Worm (Caenorhabditis elegans) whole organism, young adult: Measurements from ENCODE around the gene M117.1.
A peak's percentile ranks its signal among the peaks of the same experiment; 100 is the strongest.

Source experiments
- B0261.1 ChIP-seq: sonication (generic microtip); optimal IDR thresholded peaks from 2 replicates; lab custom pipeline; 2016; ENCODE audit warnings: mild to moderate bottlenecking, missing genetic modification characterization, moderate library complexity, missing compliant biosample characterization
- D2030.7 ChIP-seq: fragments of 200-800 bp; sonication (Bioruptor generic); IDR thresholded peaks from 2 replicates; pipeline ENCODE4 v1.3.6; 2022; ENCODE audit warnings: missing genetic modification reagents, missing genetic modification characterization, missing compliant biosample characterization
- F52B5.7 ChIP-seq: sonication (generic microtip); optimal IDR thresholded peaks from 2 replicates; lab custom pipeline; 2016; ENCODE audit warnings: mild to moderate bottlenecking, missing genetic modification characterization, missing compliant biosample characterization
- F57A8.1 ChIP-seq: fragments of 200-800 bp; sonication (Bioruptor generic); optimal IDR thresholded peaks from 2 replicates; lab custom pipeline; 2018; ENCODE audit warnings: mild to moderate bottlenecking, missing genetic modification characterization, moderate library complexity, missing compliant biosample characterization
- F57C9.4 ChIP-seq: sonication (generic microtip); optimal IDR thresholded peaks from 2 replicates; lab custom pipeline; 2017; ENCODE audit warnings: mild to moderate bottlenecking, missing genetic modification characterization, missing compliant biosample characterization
- K12H6.12 ChIP-seq: fragments of 200-800 bp; sonication (Bioruptor generic); optimal IDR thresholded peaks from 2 replicates; lab custom pipeline; 2018; ENCODE audit warnings: mild to moderate bottlenecking, missing genetic modification characterization, missing compliant biosample characterization
- Y53F4B.3 ChIP-seq: fragments of 200-800 bp; sonication (Bioruptor generic); IDR thresholded peaks from 2 replicates; pipeline ENCODE4 v1.3.6; 2022; ENCODE audit warnings: missing genetic modification reagents, missing genetic modification characterization, missing compliant biosample characterization
- Y53G8AR.9 ChIP-seq: fragments of 200-800 bp; sonication (Bioruptor generic); conservative IDR thresholded peaks from 2 replicates; pipeline ENCODE4 v1.3.6; 2022; ENCODE audit warnings: missing genetic modification reagents, missing genetic modification characterization, missing compliant biosample characterization
- Y56A3A.18 ChIP-seq: fragments of 200-800 bp; sonication (Bioruptor generic); IDR thresholded peaks from 2 replicates; pipeline ENCODE4 v1.3.6; 2022; ENCODE audit warnings: missing genetic modification reagents, missing genetic modification characterization, missing compliant biosample characterization
- Y67H2A.10 ChIP-seq: fragments of 200-800 bp; sonication (Bioruptor generic); conservative IDR thresholded peaks from 2 replicates; pipeline ENCODE4 v1.3.6; 2022; ENCODE audit warnings: missing genetic modification reagents, missing genetic modification characterization, missing compliant biosample characterization
- ama-1 ChIP-seq, 3 experiments: fragments of 150-350 bp in 1 of 3; sonication (generic microtip) in 2 of 3; optimal IDR thresholded peaks; 2 replicates each; lab custom pipeline; 2014 to 2018; ENCODE audit warnings: missing biosample characterization in 2 of 3, missing genetic modification characterization in 2 of 3, missing genetic modification reagents in 2 of 3
- aptf-2 ChIP-seq: fragments of 200-800 bp; sonication (Bioruptor generic); conservative IDR thresholded peaks from 2 replicates; pipeline ENCODE4 v1.3.6; 2022; ENCODE audit warnings: missing genetic modification reagents, missing genetic modification characterization, missing compliant biosample characterization
- aptf-3 ChIP-seq: fragments of 200-800 bp; sonication (Bioruptor generic); IDR thresholded peaks from 2 replicates; pipeline ENCODE4 v1.3.6; 2022; ENCODE audit warnings: missing genetic modification characterization, missing compliant biosample characterization
- attf-5 ChIP-seq: fragments of 200-800 bp; sonication (Bioruptor generic); optimal IDR thresholded peaks from 2 replicates; lab custom pipeline; 2018; ENCODE audit warnings: mild to moderate bottlenecking, missing genetic modification characterization, missing compliant biosample characterization
- bed-1 ChIP-seq: fragments of 200-800 bp; sonication (Bioruptor generic); IDR thresholded peaks from 2 replicates; pipeline ENCODE4 v1.3.6; 2022; ENCODE audit warnings: missing genetic modification reagents, missing genetic modification characterization, missing compliant biosample characterization
- cebp-1 ChIP-seq, 2 experiments: fragments of 200-800 bp in 1 of 2; sonication (Bioruptor generic) in 1 of 2; sonication (generic microtip) in 1 of 2; IDR thresholded peaks in 1 of 2; optimal IDR thresholded peaks in 1 of 2; 2 replicates each; pipeline versions ENCODE4 v1.3.6 to Lab custom; 2017 to 2022; ENCODE audit warnings: missing compliant biosample characterization in 2 of 2, missing genetic modification characterization in 2 of 2, mild to moderate bottlenecking in 1 of 2, missing genetic modification reagents in 1 of 2, moderate library complexity in 1 of 2
- ceh-79 ChIP-seq: sonication (generic microtip); optimal IDR thresholded peaks from 2 replicates; lab custom pipeline; 2017; ENCODE audit warnings: mild to moderate bottlenecking, missing genetic modification characterization, missing compliant biosample characterization
- dox-1 ChIP-seq: fragments of 200-800 bp; sonication (Bioruptor generic); IDR thresholded peaks from 2 replicates; pipeline ENCODE4 v1.3.6; 2022; ENCODE audit warnings: missing genetic modification reagents, missing genetic modification characterization, missing compliant biosample characterization
- egrh-3 ChIP-seq: fragments of 200-800 bp; sonication (Bioruptor generic); IDR thresholded peaks from 2 replicates; pipeline ENCODE4 v1.3.6; 2022; ENCODE audit warnings: missing genetic modification reagents, missing genetic modification characterization, missing compliant biosample characterization
- ets-4 ChIP-seq: fragments of 200-800 bp; sonication (Bioruptor generic); optimal IDR thresholded peaks from 2 replicates; lab custom pipeline; 2018; ENCODE audit warnings: mild to moderate bottlenecking, missing genetic modification characterization, missing compliant biosample characterization
- him-1 ChIP-seq: sonication (generic microtip); optimal IDR thresholded peaks from 2 replicates; lab custom pipeline; 2016; ENCODE audit warnings: missing genotype, missing genetic modification reagents, missing genetic modification characterization, missing compliant biosample characterization
- hlh-26 ChIP-seq: fragments of 200-800 bp; sonication (Bioruptor generic); conservative IDR thresholded peaks from 2 replicates; pipeline ENCODE4 v1.3.6; 2022; ENCODE audit warnings: missing genetic modification reagents, missing genetic modification characterization, missing compliant biosample characterization
- lag-1 ChIP-seq: fragments of 200-800 bp; sonication (Bioruptor generic); IDR thresholded peaks from 2 replicates; pipeline ENCODE4 v1.3.6; 2022; ENCODE audit warnings: missing genetic modification reagents, missing genetic modification characterization, missing compliant biosample characterization
- lin-26 ChIP-seq: fragments of 200-800 bp; sonication (Bioruptor generic); IDR thresholded peaks from 2 replicates; pipeline ENCODE4 v1.3.6; 2022; ENCODE audit warnings: missing genetic modification reagents, missing genetic modification characterization, missing compliant biosample characterization
- lir-1 ChIP-seq: fragments of 200-800 bp; sonication (Bioruptor generic); conservative IDR thresholded peaks from 2 replicates; pipeline ENCODE4 v1.3.6; 2022; ENCODE audit warnings: missing genetic modification reagents, missing genetic modification characterization, missing compliant biosample characterization
- lsl-1 ChIP-seq: fragments of 200-800 bp; sonication (Bioruptor generic); optimal IDR thresholded peaks from 2 replicates; lab custom pipeline; 2018; ENCODE audit warnings: mild to moderate bottlenecking, missing genetic modification characterization, moderate library complexity, missing compliant biosample characterization
- madf-6 ChIP-seq: fragments of 200-800 bp; sonication (Bioruptor generic); IDR thresholded peaks from 2 replicates; pipeline ENCODE4 v1.3.6; 2022; ENCODE audit warnings: missing genetic modification reagents, missing genetic modification characterization, missing compliant biosample characterization
- mel-28 ChIP-seq: sonication (generic microtip); optimal IDR thresholded peaks from 2 replicates; lab custom pipeline; 2016; ENCODE audit warnings: borderline replicate concordance, mild to moderate bottlenecking, missing genetic modification characterization, missing compliant biosample characterization
- nfya-2 ChIP-seq: fragments of 200-800 bp; sonication (Bioruptor generic); IDR thresholded peaks from 2 replicates; pipeline ENCODE4 v1.3.6; 2022; ENCODE audit warnings: missing genetic modification reagents, missing genetic modification characterization, missing compliant biosample characterization
- nhr-120 ChIP-seq: fragments of 200-800 bp; sonication (Bioruptor generic); IDR thresholded peaks from 2 replicates; pipeline ENCODE4 v1.3.6; 2022; ENCODE audit warnings: missing genetic modification characterization, missing compliant biosample characterization
- nhr-90 ChIP-seq: sonication (generic microtip); optimal IDR thresholded peaks from 2 replicates; lab custom pipeline; 2016; ENCODE audit warnings: missing genotype, mild to moderate bottlenecking, missing genetic modification characterization, missing compliant biosample characterization
- pbrm-1 ChIP-seq: fragments of 200-800 bp; sonication (Bioruptor generic); IDR thresholded peaks from 2 replicates; pipeline ENCODE4 v1.3.6; 2022; ENCODE audit warnings: missing genetic modification reagents, missing genetic modification characterization, missing compliant biosample characterization
- pha-4 ChIP-seq: fragments of 150-350 bp; sonication (generic microtip); optimal IDR thresholded peaks from 2 replicates; lab custom pipeline; 2014; ENCODE audit warnings: missing biosample characterization, missing genetic modification reagents, missing genetic modification characterization
- rcor-1 ChIP-seq: fragments of 200-800 bp; sonication (Bioruptor generic); IDR thresholded peaks from 2 replicates; pipeline ENCODE4 v1.3.6; 2022; ENCODE audit warnings: missing genetic modification reagents, missing genetic modification characterization, missing compliant biosample characterization
- repo-1 ChIP-seq: sonication (generic microtip); optimal IDR thresholded peaks from 2 replicates; lab custom pipeline; 2017; ENCODE audit warnings: mild to moderate bottlenecking, missing genetic modification characterization, missing compliant biosample characterization
- snpc-1.3 ChIP-seq: sonication (generic microtip); optimal IDR thresholded peaks from 2 replicates; lab custom pipeline; 2017; ENCODE audit warnings: missing genetic modification characterization, mild to moderate bottlenecking, missing compliant biosample characterization, antibody characterized with exemption, moderate library complexity, missing genotype, missing genetic modification reagents; ENCODE audit not compliant: insufficient read depth
- snpc-4 ChIP-seq, 5 experiments: fragments of 150-350 bp in 1 of 5; sonication (generic microtip) in 4 of 5; optimal IDR thresholded peaks; 2 replicates each; lab custom pipeline; 2014 to 2018; ENCODE audit warnings: missing genetic modification characterization in 5 of 5, missing biosample characterization in 3 of 5, antibody characterized with exemption in 2 of 5, mild to moderate bottlenecking in 2 of 5, missing compliant biosample characterization in 2 of 5, missing genotype in 2 of 5, moderate library complexity in 2 of 5, missing genetic modification reagents in 1 of 5
- somi-1 ChIP-seq: fragments of 200-800 bp; sonication (Bioruptor generic); optimal IDR thresholded peaks from 2 replicates; lab custom pipeline; 2018; ENCODE audit warnings: mild to moderate bottlenecking, missing genetic modification characterization, missing compliant biosample characterization
- tbx-9 ChIP-seq: sonication (generic microtip); optimal IDR thresholded peaks from 2 replicates; lab custom pipeline; 2016; ENCODE audit warnings: borderline replicate concordance, missing genetic modification characterization, inconsistent platforms, missing compliant biosample characterization
- tlf-1 ChIP-seq: fragments of 200-800 bp; sonication (Bioruptor generic); optimal IDR thresholded peaks from 2 replicates; lab custom pipeline; 2018; ENCODE audit warnings: mild to moderate bottlenecking, missing genetic modification characterization, missing compliant biosample characterization
- unc-130 ChIP-seq: sonication (generic microtip); optimal IDR thresholded peaks from 2 replicates; lab custom pipeline; 2016; ENCODE audit warnings: missing genetic modification reagents, missing genetic modification characterization, missing compliant biosample characterization
- unc-62 ChIP-seq: fragments of 150-350 bp; optimal IDR thresholded peaks from 2 replicates; lab custom pipeline; 2014; ENCODE audit warnings: missing biosample characterization, missing genetic modification reagents, missing genetic modification characterization
- xnd-1 ChIP-seq: sonication (generic microtip); optimal IDR thresholded peaks from 2 replicates; lab custom pipeline; 2016; ENCODE audit warnings: missing genotype, missing genetic modification reagents, missing genetic modification characterization, missing compliant biosample characterization
- ztf-25 ChIP-seq: fragments of 200-800 bp; sonication (Bioruptor generic); IDR thresholded peaks from 2 replicates; pipeline ENCODE4 v1.3.6; 2022; ENCODE audit warnings: missing genetic modification reagents, missing genetic modification characterization, missing compliant biosample characterization
- ztf-26 ChIP-seq: sonication (generic microtip); optimal IDR thresholded peaks from 2 replicates; lab custom pipeline; 2017; ENCODE audit warnings: missing genetic modification characterization, missing compliant biosample characterization

M117.1 gene

DNA sequence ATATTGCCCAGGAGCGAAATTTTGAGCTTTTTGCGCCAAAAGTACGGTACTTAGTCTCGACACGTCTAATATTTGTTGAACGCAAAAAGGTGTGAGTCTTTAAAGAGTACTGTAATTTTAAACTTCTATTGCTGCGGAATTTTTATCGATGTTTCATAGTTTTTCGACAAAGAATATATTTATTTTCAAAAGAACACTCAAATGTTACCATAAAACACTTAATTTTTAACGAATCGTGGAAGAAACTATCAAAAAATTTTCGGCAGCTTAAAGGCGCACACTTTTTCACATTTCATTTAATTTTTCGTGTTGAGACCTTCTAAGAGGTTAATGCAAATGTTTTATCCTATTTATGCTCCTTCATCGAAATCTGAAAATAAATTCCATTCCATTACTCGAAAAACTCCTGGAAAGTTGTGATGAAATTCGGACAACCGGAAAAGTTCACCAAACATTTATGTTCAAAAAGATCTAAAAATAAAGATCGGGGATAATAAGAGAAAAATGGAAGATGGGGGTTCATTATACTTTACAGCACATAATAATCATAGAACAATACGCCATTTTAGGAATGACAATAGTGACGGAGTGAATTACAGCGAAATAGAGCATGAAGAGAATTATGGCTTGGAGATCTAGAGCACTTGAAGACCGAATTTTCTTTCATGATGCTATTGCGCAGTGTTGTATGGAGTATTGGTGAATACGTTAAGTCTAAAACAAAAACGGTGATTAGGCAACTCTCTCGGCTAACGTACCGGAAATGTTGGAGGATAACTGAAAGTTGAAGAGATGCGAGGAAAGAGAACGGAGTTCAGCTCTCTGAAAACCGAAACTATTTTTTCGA is 6.2 kb downstream of the M117.1 start (continued):
- TF ChIP-seq K12H6.12 (tag; lab: Kevin White, UChicago) = no peak
- no peak for TF ChIP-seq nhr-90
- no peak for TF ChIP-seq lir-1
- TF ChIP-seq ztf-26 (tag; lab: Kevin White, UChicago) = no peak
- no peak for TF ChIP-seq nfya-2 (GFP tag; lab: Robert Waterston, UW)
- no peak for TF ChIP-seq nhr-120 (GFP tag; lab: Robert Waterston, UW)
- TF ChIP-seq snpc-1.3 (tag; lab: Kevin White, UChicago) = no peak
- TF ChIP-seq attf-5 (GFP tag; lab: Kevin White, UChicago) = no peak
- no peak for TF ChIP-seq him-1 (tag; lab: Kevin White, UChicago)
- TF ChIP-seq unc-130 (GFP tag; lab: Kevin White, UChicago) = peak; percentile 42
- TF ChIP-seq ceh-79 (tag; lab: Kevin White, UChicago) = peak; percentile 58
- peak; percentile 64 for TF ChIP-seq rcor-1 (GFP tag; lab: Robert Waterston, UW)
- no peak for TF ChIP-seq Y53F4B.3 (GFP tag; lab: Robert Waterston, UW)
- no peak for TF ChIP-seq lag-1 (GFP tag; lab: Robert Waterston, UW)
- TF ChIP-seq Y67H2A.10 (GFP tag; lab: Robert Waterston, UW) = no peak
- no peak for TF ChIP-seq egrh-3 (GFP tag; lab: Robert Waterston, UW)
- TF ChIP-seq Y53G8AR.9 = peak; percentile 70; the same call in 1 of the 2 replicates
- no peak for TF ChIP-seq F57C9.4 (tag; lab: Kevin White, UChicago)
- no peak for TF ChIP-seq bed-1 (GFP tag; lab: Robert Waterston, UW)
- TF ChIP-seq unc-62 (GFP tag; lab: Kevin White, UChicago) = no peak
- peak; percentile 27 for TF ChIP-seq lsl-1 (GFP tag; lab: Kevin White, UChicago)
- peak; percentile 67 for TF ChIP-seq lin-26 (GFP tag; lab: Robert Waterston, UW)
- TF ChIP-seq Y56A3A.18 (GFP tag; lab: Robert Waterston, UW) = peak; percentile 63; the same call in 1 of the 2 replicates
- no peak for TF ChIP-seq hlh-26 (GFP tag; lab: Robert Waterston, UW)
- TF ChIP-seq xnd-1 (tag; lab: Kevin White, UChicago) = peak; percentile 33
- TF ChIP-seq F52B5.7 = no peak
- peak; percentile 53 for TF ChIP-seq pbrm-1 (GFP tag; lab: Robert Waterston, UW)
- 0 out of 2 replicates have a peak, but pooled peaks have one; percentile 22 for TF ChIP-seq dox-1 (GFP tag; lab: Robert Waterston, UW)
- TF ChIP-seq pha-4 (tag; lab: Kevin White, UChicago) = peak; percentile 53
- no peak for TF ChIP-seq mel-28
- TF ChIP-seq aptf-2 = no peak
- TF ChIP-seq ets-4 (GFP tag; lab: Kevin White, UChicago) = no peak
- no peak for TF ChIP-seq aptf-3 (GFP tag; lab: Robert Waterston, UW)
- TF ChIP-seq F57A8.1 = no peak
- TF ChIP-seq D2030.7 (GFP tag; lab: Robert Waterston, UW) = peak; percentile 27
- no peak for TF ChIP-seq ama-1 (optimal IDR thresholded peaks at IDR 0.05; lab: Kevin White, UChicago)
- peak; percentile 53 to 55 for TF ChIP-seq ama-1 (GFP tag; optimal IDR thresholded peaks at IDR 0.05; lab: Kevin White, UChicago)
- peak; percentile 79; the same call in 1 of the 2 replicates for TF ChIP-seq ztf-25 (GFP tag; lab: Robert Waterston, UW)
- peak; percentile 74 for TF ChIP-seq madf-6 (GFP tag; lab: Robert Waterston, UW)
- TF ChIP-seq tbx-9 (tag; lab: Kevin White, UChicago) = no peak
- no peak for TF ChIP-seq cebp-1 (GFP tag; IDR thresholded peaks at IDR 0.05; lab: Robert Waterston, UW)
- peak; percentile 55 for TF ChIP-seq cebp-1 (tag; optimal IDR thresholded peaks at IDR 0.05; lab: Kevin White, UChicago)
- no peak for TF ChIP-seq B0261.1 (tag; lab: Kevin White, UChicago)
- TF ChIP-seq tlf-1 (GFP tag; lab: Kevin White, UChicago) = peak; percentile 46
- TF ChIP-seq repo-1 (tag; lab: Kevin White, UChicago) = peak; percentile 64
- no peak for TF ChIP-seq snpc-4 (GFP tag; optimal IDR thresholded peaks at IDR 0.05; lab: Kevin White, UChicago)
- peak in 2 of 4 experiments; percentile 2 to 43 for TF ChIP-seq snpc-4 (tag; optimal IDR thresholded peaks at IDR 0.05; lab: Kevin White, UChicago)
- no peak for TF ChIP-seq somi-1 (GFP tag; lab: Kevin White, UChicago)
